Worm (Caenorhabditis elegans): ENCODE data around the gene ets-6.

DNA sequence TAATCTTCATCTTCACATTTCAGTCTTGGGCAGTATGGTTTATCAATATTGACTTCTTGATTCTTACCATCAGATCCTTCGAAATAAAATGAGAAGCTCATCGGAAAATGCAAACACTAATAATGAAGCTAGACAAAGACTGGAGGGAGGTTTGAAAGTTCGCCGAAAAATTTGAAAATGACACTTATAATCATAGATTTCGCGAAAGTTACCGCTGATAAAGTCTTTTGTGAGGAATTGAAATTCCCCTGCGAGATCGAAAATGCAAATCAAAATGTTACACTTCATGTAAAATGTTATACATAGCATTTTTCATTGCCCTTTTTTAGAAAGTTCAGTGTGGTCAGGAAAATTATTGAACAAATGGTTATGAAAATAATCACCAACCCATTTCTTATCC, 17.9 kb upstream of the ets-6 start, which contains the start of gene C50E3.7:
- TF ChIP-seq ama-1 (optimal IDR thresholded peaks at IDR 0.05) (no peak), B0310.2 (tag; optimal IDR thresholded peaks at IDR 0.05) (no peak), hmg-4 (GFP tag; optimal IDR thresholded peaks at IDR 0.05) (no peak), ceh-36 (tag; optimal IDR thresholded peaks at IDR 0.05) (no peak)
